Worm (Caenorhabditis elegans) whole organism, L4/young adult: ENCODE data around the gene F09C6.14.

Source experiments
- W03F9.2 ChIP-seq: fragments of 150-350 bp; optimal IDR thresholded peaks from 2 replicates; lab custom pipeline; 2014; ENCODE audit warnings: missing biosample characterization, missing genetic modification characterization
- dao-5 ChIP-seq: sonication (generic microtip); optimal IDR thresholded peaks from 2 replicates; lab custom pipeline; 2016; ENCODE audit warnings: missing genotype, missing genetic modification characterization, moderate library complexity, missing compliant biosample characterization
- him-1 ChIP-seq: sonication (generic microtip); optimal IDR thresholded peaks from 2 replicates; lab custom pipeline; 2016; ENCODE audit warnings: missing genotype, missing genetic modification reagents, missing genetic modification characterization, missing compliant biosample characterization

ce11 chrV:16848498-16848897 lies 32.3 kb upstream of the F09C6.14 start, which contains the start of the genes clec-36 and clec-26:
- no peak for TF ChIP-seq him-1 (tag; lab: Kevin White, UChicago)
- no peak for TF ChIP-seq dao-5 (tag; lab: Kevin White, UChicago)
- TF ChIP-seq W03F9.2 (tag; lab: Kevin White, UChicago), result no peak
